Worm (Caenorhabditis elegans) whole organism, L4/young adult: ENCODE data around the gene Y54G2A.37.

Experiments
- dao-5 ChIP-seq: sonication (generic microtip); optimal IDR thresholded peaks from 2 replicates; lab custom pipeline; 2016; ENCODE audit warnings: missing genotype, missing genetic modification characterization, moderate library complexity, missing compliant biosample characterization
- him-1 ChIP-seq: sonication (generic microtip); optimal IDR thresholded peaks from 2 replicates; lab custom pipeline; 2016; ENCODE audit warnings: missing genotype, missing genetic modification reagents, missing genetic modification characterization, missing compliant biosample characterization

DNA sequence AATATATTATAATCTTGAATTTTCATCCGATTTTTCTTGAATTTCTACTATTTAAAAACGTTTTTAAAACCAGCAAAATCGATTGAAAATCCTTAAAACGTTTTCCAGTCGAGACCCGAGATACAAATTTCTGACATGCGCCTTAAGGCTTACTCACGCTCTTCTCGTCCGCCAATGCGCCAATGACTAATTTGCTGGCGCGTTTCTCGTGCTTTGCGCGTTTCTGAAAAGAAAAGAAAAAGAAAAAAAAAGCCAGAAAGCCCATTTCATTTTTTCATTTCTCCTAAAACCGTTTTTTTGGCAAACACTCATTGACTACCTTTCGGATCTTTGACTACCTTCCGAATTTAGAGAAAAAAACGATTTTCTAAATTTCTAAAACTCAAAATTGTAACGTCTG lies 43.8 kb upstream of the Y54G2A.37 start:
- no peak for TF ChIP-seq him-1 (tag; lab: Kevin White, UChicago)
- no peak for TF ChIP-seq dao-5
